Fruit fly (Drosophila melanogaster) whole organism, embryonic: Measurements from ENCODE around the gene CG42748.

Source experiments
- Ada2b ChIP-seq: fragments of 200-800 bp; sonication (Bioruptor generic); IDR thresholded peaks from 2 replicates; pipeline ENCODE4 v1.3.6; 2022; ENCODE audit warnings: missing biosample characterization, missing genetic modification characterization
- Atf3 ChIP-seq: fragments of 200-800 bp; sonication (Bioruptor generic); optimal IDR thresholded peaks from 3 replicates; lab custom pipeline; 2016; ENCODE audit warnings: missing biosample characterization, missing genetic modification characterization
- Atf6 ChIP-seq: fragments of 200-800 bp; sonication (Bioruptor generic); IDR thresholded peaks from 2 replicates; pipeline ENCODE4 v1.3.6; 2022; ENCODE audit warnings: missing biosample characterization, missing genetic modification characterization
- CG10147 ChIP-seq: fragments of 200-800 bp; sonication (Bioruptor generic); optimal IDR thresholded peaks from 2 replicates; lab custom pipeline; 2019; ENCODE audit warnings: missing biosample characterization, mild to moderate bottlenecking, missing genetic modification characterization, moderate library complexity
- CG10431 ChIP-seq: fragments of 200-800 bp; sonication (Bioruptor generic); optimal IDR thresholded peaks from 3 replicates; lab custom pipeline; 2018; ENCODE audit warnings: missing biosample characterization, mild to moderate bottlenecking, missing genetic modification characterization
- CG11695 ChIP-seq: fragments of 200-800 bp; sonication (Bioruptor generic); IDR thresholded peaks from 3 replicates; pipeline ENCODE4 v1.3.6; 2022; ENCODE audit warnings: missing biosample characterization, missing genetic modification characterization
- CG13287 ChIP-seq: fragments of 200-800 bp; sonication (Bioruptor generic); IDR thresholded peaks from 2 replicates; pipeline ENCODE4 v1.3.6; 2022; ENCODE audit warnings: missing biosample characterization, missing genetic modification characterization; ENCODE audit not compliant: partially characterized antibody
- CG13624 ChIP-seq: fragments of 200-800 bp; sonication (Bioruptor generic); optimal IDR thresholded peaks from 2 replicates; lab custom pipeline; 2016; ENCODE audit warnings: missing biosample characterization, missing genetic modification characterization
- CG14860 ChIP-seq: fragments of 200-800 bp; sonication (Bioruptor generic); IDR thresholded peaks from 3 replicates; pipeline ENCODE4 v1.3.6; 2022; ENCODE audit warnings: missing biosample characterization, missing genetic modification characterization; ENCODE audit not compliant: partially characterized antibody
- CG15073 ChIP-seq: fragments of 200-800 bp; sonication (Bioruptor generic); optimal IDR thresholded peaks from 2 replicates; lab custom pipeline; 2016; ENCODE audit warnings: missing biosample characterization, missing genetic modification characterization
- CG1647 ChIP-seq: fragments of 200-800 bp; sonication (Bioruptor generic); optimal IDR thresholded peaks from 3 replicates; lab custom pipeline; 2016; ENCODE audit warnings: missing biosample characterization, missing genetic modification characterization
- CG16813 ChIP-seq: fragments of 200-800 bp; sonication (Bioruptor generic); IDR thresholded peaks from 3 replicates; pipeline ENCODE4 v1.3.6; 2022; ENCODE audit warnings: missing biosample characterization, missing genetic modification characterization; ENCODE audit not compliant: partially characterized antibody
- CG2199 ChIP-seq: fragments of 200-800 bp; sonication (Bioruptor generic); IDR thresholded peaks from 3 replicates; pipeline ENCODE4 v1.3.6; 2022; ENCODE audit warnings: missing biosample characterization, missing genetic modification characterization
- CG2678 ChIP-seq: fragments of 200-800 bp; sonication (Bioruptor generic); optimal IDR thresholded peaks from 3 replicates; lab custom pipeline; 2019; ENCODE audit warnings: missing biosample characterization, mild to moderate bottlenecking, missing genetic modification characterization, moderate library complexity
- CG3163 ChIP-seq: fragments of 200-800 bp; sonication (Bioruptor generic); optimal IDR thresholded peaks from 3 replicates; lab custom pipeline; 2016; ENCODE audit warnings: missing biosample characterization, missing genetic modification characterization
- CG3838 ChIP-seq: fragments of 200-800 bp; sonication (Bioruptor generic); optimal IDR thresholded peaks from 3 replicates; lab custom pipeline; 2016; ENCODE audit warnings: missing biosample characterization, missing genetic modification characterization
- CG6854 ChIP-seq: fragments of 200-800 bp; sonication (Bioruptor generic); optimal IDR thresholded peaks from 3 replicates; lab custom pipeline; 2017; ENCODE audit warnings: missing biosample characterization, mild to moderate bottlenecking, missing genetic modification characterization
- CG8944 ChIP-seq: fragments of 200-800 bp; sonication (Bioruptor generic); optimal IDR thresholded peaks from 3 replicates; lab custom pipeline; 2016; ENCODE audit warnings: missing biosample characterization, missing genetic modification characterization
- CG9727 ChIP-seq: fragments of 200-800 bp; sonication (Bioruptor generic); optimal IDR thresholded peaks from 3 replicates; lab custom pipeline; 2017; ENCODE audit warnings: missing biosample characterization, mild to moderate bottlenecking, missing genetic modification characterization
- Drgx ChIP-seq: fragments of 200-800 bp; sonication (Bioruptor generic); IDR thresholded peaks from 2 replicates; pipeline ENCODE4 v1.3.6; 2022; ENCODE audit warnings: missing biosample characterization, missing genetic modification characterization
- Ets65A ChIP-seq: fragments of 200-800 bp; sonication (Bioruptor generic); peaks from one replicate; lab custom pipeline; 2016; ENCODE audit warnings: missing biosample characterization, missing genetic modification characterization
- HLH4C ChIP-seq: fragments of 200-800 bp; sonication (Bioruptor generic); IDR thresholded peaks from 3 replicates; pipeline ENCODE4 v1.3.6; 2022; ENCODE audit warnings: missing biosample characterization, missing genetic modification characterization; ENCODE audit not compliant: partially characterized antibody
- HLHmδ ChIP-seq: fragments of 200-800 bp; sonication (Bioruptor generic); optimal IDR thresholded peaks from 2 replicates; lab custom pipeline; 2018; ENCODE audit warnings: missing biosample characterization, mild to moderate bottlenecking, missing genetic modification characterization, moderate library complexity
- MESR4 ChIP-seq: fragments of 200-800 bp; sonication (Bioruptor generic); optimal IDR thresholded peaks from 2 replicates; lab custom pipeline; 2018; ENCODE audit warnings: missing biosample characterization, mild to moderate bottlenecking, missing genetic modification characterization, moderate library complexity
- Mes4 ChIP-seq: fragments of 200-800 bp; sonication (Bioruptor generic); optimal IDR thresholded peaks from 2 replicates; lab custom pipeline; 2016; ENCODE audit warnings: missing biosample characterization, missing genetic modification characterization
- Scr ChIP-seq: fragments of 200-800 bp; sonication (Bioruptor generic); IDR thresholded peaks from 2 replicates; pipeline ENCODE4 v1.3.6; 2022; ENCODE audit warnings: missing biosample characterization, missing genetic modification characterization; ENCODE audit not compliant: partially characterized antibody
- Taf1 ChIP-seq: fragments of 200-800 bp; sonication (Bioruptor generic); IDR thresholded peaks from 2 replicates; pipeline ENCODE4 v1.3.6; 2022; ENCODE audit warnings: missing biosample characterization, missing genetic modification characterization
- Trl ChIP-seq, 3 experiments: fragments of >200 bp in 2 of 3; fragments of 200-800 bp in 1 of 3; sonication (Bioruptor generic) in 1 of 3; optimal IDR thresholded peaks; 2 replicates in 1 of 3; 3 replicates in 2 of 3; lab custom pipeline; 2016 to 2017; ENCODE audit warnings: missing biosample characterization in 1 of 3, missing genetic modification characterization in 1 of 3
- Xrp1 ChIP-seq: fragments of 200-800 bp; sonication (Bioruptor generic); IDR thresholded peaks from 2 replicates; pipeline ENCODE4 v1.3.6; 2022; ENCODE audit warnings: missing biosample characterization, missing genetic modification characterization
- ato ChIP-seq: fragments of 200-800 bp; sonication (Bioruptor generic); IDR thresholded peaks from 2 replicates; pipeline ENCODE4 v1.3.6; 2022; ENCODE audit warnings: missing biosample characterization, missing genetic modification characterization; ENCODE audit not compliant: partially characterized antibody
- bbx ChIP-seq: fragments of 200-800 bp; sonication (Bioruptor generic); IDR thresholded peaks from 2 replicates; pipeline ENCODE4 v1.3.6; 2022; ENCODE audit warnings: missing biosample characterization, missing genetic modification characterization; ENCODE audit not compliant: partially characterized antibody
- bigmax ChIP-seq: fragments of 200-800 bp; sonication (Bioruptor generic); optimal IDR thresholded peaks from 2 replicates; lab custom pipeline; 2018; ENCODE audit warnings: missing biosample characterization, mild to moderate bottlenecking, missing genetic modification characterization
- chif ChIP-seq, 2 experiments: fragments of 200-800 bp; sonication (Bioruptor generic); optimal IDR thresholded peaks; 3 replicates each; lab custom pipeline; 2016; ENCODE audit warnings: missing biosample characterization in 2 of 2, missing genetic modification characterization in 2 of 2
- chinmo ChIP-seq: fragments of 200-800 bp; sonication (Bioruptor generic); IDR thresholded peaks from 4 replicates; pipeline ENCODE4 v1.3.6; 2022; ENCODE audit warnings: missing biosample characterization, missing genetic modification characterization; ENCODE audit not compliant: partially characterized antibody
- dan ChIP-seq: fragments of 200-800 bp; sonication (Bioruptor generic); IDR thresholded peaks from 2 replicates; pipeline ENCODE4 v1.3.6; 2022; ENCODE audit warnings: missing biosample characterization, missing genetic modification characterization
- en ChIP-seq: fragments of 200-800 bp; sonication (Bioruptor generic); optimal IDR thresholded peaks from 2 replicates; lab custom pipeline; 2016; ENCODE audit warnings: missing biosample characterization, missing genetic modification characterization
- fd3F ChIP-seq: fragments of 200-800 bp; sonication (Bioruptor generic); optimal IDR thresholded peaks from 2 replicates; lab custom pipeline; 2018; ENCODE audit warnings: missing biosample characterization, mild to moderate bottlenecking, missing genetic modification characterization, moderate library complexity
- gt ChIP-seq: fragments of 200-800 bp; sonication (Bioruptor generic); IDR thresholded peaks from 2 replicates; pipeline ENCODE4 v1.3.6; 2022; ENCODE audit warnings: missing biosample characterization, missing genetic modification characterization
- hb ChIP-seq: fragments of 200-800 bp; sonication (Bioruptor generic); IDR thresholded peaks from 3 replicates; pipeline ENCODE4 v1.3.6; 2022; ENCODE audit warnings: missing biosample characterization, missing genetic modification characterization; ENCODE audit not compliant: partially characterized antibody
- inv ChIP-seq: fragments of 200-800 bp; sonication (Bioruptor generic); IDR thresholded peaks from 2 replicates; pipeline ENCODE4 v1.3.6; 2022; ENCODE audit warnings: missing biosample characterization, missing genetic modification characterization; ENCODE audit not compliant: partially characterized antibody
- nau ChIP-seq: fragments of 200-800 bp; sonication (Bioruptor generic); optimal IDR thresholded peaks from 3 replicates; lab custom pipeline; 2017; ENCODE audit warnings: missing biosample characterization, mild to moderate bottlenecking, missing genetic modification characterization, missing genetic modification reagents
- nerfin-2 ChIP-seq: fragments of 200-800 bp; sonication (Bioruptor generic); IDR thresholded peaks from 2 replicates; pipeline ENCODE4 v1.3.6; 2022; ENCODE audit warnings: missing biosample characterization, missing genetic modification characterization; ENCODE audit not compliant: partially characterized antibody
- nom ChIP-seq: fragments of 200-800 bp; sonication (Bioruptor generic); optimal IDR thresholded peaks from 2 replicates; lab custom pipeline; 2017; ENCODE audit warnings: missing biosample characterization, missing genetic modification characterization, mild to moderate bottlenecking, moderate library complexity, missing genetic modification reagents
- tna ChIP-seq: fragments of 200-800 bp; sonication (Bioruptor generic); IDR thresholded peaks from 2 replicates; pipeline ENCODE4 v1.3.6; 2022; ENCODE audit warnings: missing biosample characterization, missing genetic modification characterization; ENCODE audit not compliant: partially characterized antibody
- twi ChIP-seq: fragments of 200-800 bp; optimal IDR thresholded peaks from 2 replicates; lab custom pipeline; 2019; ENCODE audit warnings: missing biosample characterization, mild to moderate bottlenecking, missing genetic modification characterization, moderate library complexity
- vnd ChIP-seq: fragments of 200-800 bp; sonication (Bioruptor generic); IDR thresholded peaks from 3 replicates; pipeline ENCODE4 v1.3.6; 2022; ENCODE audit warnings: missing biosample characterization, missing genetic modification characterization; ENCODE audit not compliant: partially characterized antibody
- zen2 ChIP-seq: fragments of 200-800 bp; sonication (Bioruptor generic); IDR thresholded peaks from 3 replicates; pipeline ENCODE4 v1.3.6; 2022; ENCODE audit warnings: missing biosample characterization, missing genetic modification characterization; ENCODE audit not compliant: partially characterized antibody

CG42748 gene

dm6 chr2L:22144127-22144526 is 13.1 kb downstream of the CG42748 start (continued):
- no peak for TF ChIP-seq CG9727 (GFP tag; lab: Kevin White, UChicago)
- no peak for TF ChIP-seq dan
- no peak for TF ChIP-seq Mes4 (GFP tag; lab: Kevin White, UChicago)
- TF ChIP-seq gt, result no peak
- no peak for TF ChIP-seq MESR4
- peak; percentile 15 for TF ChIP-seq bigmax
- peak; percentile 54 for TF ChIP-seq nau (GFP tag; lab: Kevin White, UChicago)
- TF ChIP-seq CG2199 (GFP tag; lab: Robert Waterston, UW), result no peak
- no peak for TF ChIP-seq nom (GFP tag; lab: Kevin White, UChicago)
- TF ChIP-seq CG6854 (GFP tag; lab: Kevin White, UChicago), result no peak
- TF ChIP-seq CG8944, result no peak
- TF ChIP-seq Drgx, result no peak
- no peak for TF ChIP-seq CG1647 (GFP tag; lab: Kevin White, UChicago)
- no peak for TF ChIP-seq CG15073
- TF ChIP-seq chif (GFP tag; optimal IDR thresholded peaks at IDR 0.05; lab: Kevin White, UChicago), result no peak
- TF ChIP-seq CG11695 (GFP tag; lab: Robert Waterston, UW), result no peak
- no peak for TF ChIP-seq Atf3
- TF ChIP-seq CG3838 (GFP tag; lab: Kevin White, UChicago), result no peak
- no peak for TF ChIP-seq CG13624 (GFP tag; lab: Kevin White, UChicago)
- TF ChIP-seq, all 482 proteins: peak for 85

DNA sequence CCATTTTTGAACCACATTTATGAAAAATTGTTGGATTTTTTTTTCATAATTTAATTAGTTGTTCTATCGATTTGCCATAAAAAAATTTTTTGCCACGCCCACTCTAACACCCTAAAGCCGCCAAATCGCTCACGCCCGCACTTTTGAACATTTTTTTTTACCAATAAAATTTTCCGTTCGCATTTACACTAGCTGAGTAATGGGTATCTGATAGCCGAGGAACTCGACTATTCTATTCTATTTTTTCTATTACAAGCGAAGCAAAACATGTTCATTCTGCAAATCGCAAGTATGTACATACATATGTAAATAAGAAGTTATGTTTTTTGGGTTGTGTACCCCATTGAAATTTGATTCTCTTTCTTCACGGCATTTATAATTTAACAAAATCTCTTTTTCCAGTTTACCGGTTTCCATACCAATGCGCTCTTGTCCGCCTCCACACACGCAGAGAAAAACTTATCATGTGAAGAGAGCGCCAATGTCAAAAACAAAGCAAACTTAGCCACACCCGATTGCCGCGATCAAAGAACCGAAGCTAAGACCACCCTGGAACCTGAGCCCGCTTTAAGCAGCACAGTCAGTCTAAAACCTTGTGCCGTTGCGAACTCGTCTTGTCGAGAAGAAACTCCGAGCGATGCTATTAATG is 14.4 kb downstream of the CG42748 start:
- TF ChIP-seq CG16813 (GFP tag; lab: Robert Waterston, UW) (0 out of 3 replicates have a peak, but pooled peaks have one; percentile 29), Ada2b (GFP tag; lab: Robert Waterston, UW) (no peak), CG13287 (peak; percentile 40; the same call in 1 of the 2 replicates), Taf1 (no peak), Trl (optimal IDR thresholded peaks at IDR 0.05; lab: Kevin White, UChicago) (peak; percentile 21 to 29), Trl (GFP tag; optimal IDR thresholded peaks at IDR 0.05; lab: Kevin White, UChicago) (no peak), chinmo (GFP tag; lab: Robert Waterston, UW) (0 out of 4 replicates have a peak, but pooled peaks have one; percentile 52), CG10147 (GFP tag; lab: Kevin White, UChicago) (no peak), hb (GFP tag; lab: Robert Waterston, UW) (peak; percentile 69; the same call in 1 of the 3 replicates), fd3F (no peak), Ets65A (GFP tag; lab: Kevin White, UChicago) (peak; percentile 27), Scr (GFP tag; lab: Robert Waterston, UW) (peak; percentile 48), bbx (GFP tag; lab: Robert Waterston, UW) (peak; percentile 38; the same call in 1 of the 2 replicates), Atf6 (GFP tag; lab: Robert Waterston, UW) (0 out of 2 replicates have a peak, but pooled peaks have one; percentile 11), HLHmδ (GFP tag; lab: Kevin White, UChicago) (no peak), inv (GFP tag; lab: Robert Waterston, UW) (peak; percentile 26; the same call in 1 of the 2 replicates), CG10431 (GFP tag; lab: Kevin White, UChicago) (no peak), twi (no peak), ato (GFP tag; lab: Robert Waterston, UW) (peak; percentile 59), nerfin-2 (GFP tag; lab: Robert Waterston, UW) (peak; percentile 56; the same call in 1 of the 2 replicates), Xrp1 (0 out of 2 replicates have a peak, but pooled peaks have one; percentile 20), CG3163 (GFP tag; lab: Kevin White, UChicago) (peak; percentile 80), tna (GFP tag; lab: Robert Waterston, UW) (peak; percentile 88), CG2678 (tag; lab: Kevin White, UChicago) (peak; percentile 22), en (GFP tag; lab: Kevin White, UChicago) (no peak), HLH4C (GFP tag; lab: Robert Waterston, UW) (peak; percentile 88), zen2 (GFP tag; lab: Robert Waterston, UW) (peak; percentile 55; the same call in 1 of the 3 replicates), vnd (GFP tag; lab: Robert Waterston, UW) (peak; percentile 71), CG14860 (GFP tag; lab: Robert Waterston, UW) (peak; percentile 73)
